Worm (Caenorhabditis elegans): ENCODE results near the gene fbxa-81.
"Not testable (repeated sequence)": the region's sequence is repeated elsewhere in the genome, so short reads cannot be mapped to it uniquely, and the experiment has no call there.

Gene fbxa-81

ce11 chrX:14525325-14526305, 16.3 kb downstream of the fbxa-81 start (continued):
- TF ChIP-seq hlh-15 (tag; optimal IDR thresholded peaks at IDR 0.05) (peak; percentile 13), T23F11.4 (GFP tag; optimal IDR thresholded peaks at IDR 0.05) (peak; percentile 42), pha-4 (tag; optimal IDR thresholded peaks at IDR 0.05) (no peak), lim-6 (tag; optimal IDR thresholded peaks at IDR 0.05) (peak; percentile 4), ceh-48 (tag; optimal IDR thresholded peaks at IDR 0.05) (peak; percentile 99), unc-3 (GFP tag; conservative IDR thresholded peaks at IDR 0.05) (0 out of 2 replicates have a peak, but pooled peaks have one; percentile 53), unc-3 (tag; optimal IDR thresholded peaks at IDR 0.05) (peak; percentile 64), pros-1 (tag; optimal IDR thresholded peaks at IDR 0.05) (peak; percentile 86), ceh-34 (tag; optimal IDR thresholded peaks at IDR 0.05) (peak; percentile 92), sox-4 (tag; optimal IDR thresholded peaks at IDR 0.05) (peak; percentile 47), pqm-1 (tag; optimal IDR thresholded peaks at IDR 0.05) (peak; percentile 84), ceh-45 (GFP tag; IDR thresholded peaks at IDR 0.05) (no peak), fax-1 (tag; optimal IDR thresholded peaks at IDR 0.05) (no peak), ceh-22 (tag; optimal IDR thresholded peaks at IDR 0.05) (peak; percentile 78), eyg-1 (tag; optimal IDR thresholded peaks at IDR 0.05) (peak; percentile 62), F13H6.1 (tag; optimal IDR thresholded peaks at IDR 0.05) (peak; percentile 64), pax-1 (tag; optimal IDR thresholded peaks at IDR 0.05) (peak; percentile 91), K09A11.1 (tag; optimal IDR thresholded peaks at IDR 0.05; ENCODE audit: insufficient read depth) (peak; percentile 89), tbx-7 (tag; optimal IDR thresholded peaks at IDR 0.05) (peak; percentile 56), ceh-30 (tag; optimal IDR thresholded peaks at IDR 0.05) (peak; percentile 92), ceh-24 (tag; optimal IDR thresholded peaks at IDR 0.05) (no peak), hlh-8 (tag; optimal IDR thresholded peaks at IDR 0.05) (peak; percentile 45), fkh-10 (GFP tag; optimal IDR thresholded peaks at IDR 0.05) (peak; percentile 73), ref-2 (tag; optimal IDR thresholded peaks at IDR 0.05) (peak; percentile 95)

ce11 chrX:14525081-14525324, 16.9 kb downstream of the fbxa-81 start, which contains the start of gene nspc-17:
Gene nspc-17, minus strand, starts transcription at chrX:14525181.
- TF ChIP-seq gmeb-2, F13H6.1, pha-4 (tag; optimal IDR thresholded peaks at IDR 0.05): not testable (repeated sequence)

ce11 chrX:14523275-14523674, 18.6 kb downstream of the fbxa-81 start, which contains the start of gene nspc-16:
Gene nspc-16, plus strand, starts transcription at chrX:14523575.
- TF ChIP-seq sox-4 (tag; optimal IDR thresholded peaks at IDR 0.05) (no peak), zip-5 (tag; optimal IDR thresholded peaks at IDR 0.05) (no peak), nfya-1 (tag; optimal IDR thresholded peaks at IDR 0.05) (no peak)

ce11 chrX:14520463-14520862, 21.4 kb downstream of the fbxa-81 start, which contains the start of gene D1025.1:
Gene D1025.1, plus strand, starts transcription at chrX:14520763.
- no peak for TF ChIP-seq pqm-1 (tag; optimal IDR thresholded peaks at IDR 0.05)
- TF ChIP-seq elt-2 (tag; optimal IDR thresholded peaks at IDR 0.05) = no peak
- TF ChIP-seq ref-2 (tag; optimal IDR thresholded peaks at IDR 0.05) = no peak
- no peak for TF ChIP-seq ceh-45 (GFP tag; IDR thresholded peaks at IDR 0.05)
- no peak for TF ChIP-seq dmd-4 (tag; optimal IDR thresholded peaks at IDR 0.05; ENCODE audit: borderline replicate concordance)
- no peak for TF ChIP-seq ceh-18 (tag; optimal IDR thresholded peaks at IDR 0.05)

ce11 chrX:14517842-14518241, 24.1 kb downstream of the fbxa-81 start:
- TF ChIP-seq che-1 (tag; optimal IDR thresholded peaks at IDR 0.05) (no peak), ttx-3 (tag; optimal IDR thresholded peaks at IDR 0.05) (no peak), ceh-24 (tag; optimal IDR thresholded peaks at IDR 0.05) (no peak), pha-2 (tag; optimal IDR thresholded peaks at IDR 0.05) (no peak), mec-3 (tag; optimal IDR thresholded peaks at IDR 0.05; ENCODE audit: borderline replicate concordance) (no peak), ceh-9 (tag; optimal IDR thresholded peaks at IDR 0.05) (no peak), ceh-19 (GFP tag; optimal IDR thresholded peaks at IDR 0.05) (no peak)

Data from whole organism, late embryonic.